Fruit fly (Drosophila melanogaster) whole organism, prepupa: ENCODE data around the gene shams.

Experiments
- CG10669 ChIP-seq: fragments of 200-800 bp; sonication (Bioruptor generic); optimal IDR thresholded peaks from 3 replicates; lab custom pipeline; 2018; ENCODE audit warnings: missing biosample characterization, mild to moderate bottlenecking, missing genetic modification characterization, moderate library complexity
- CG15336 ChIP-seq: fragments of 200-800 bp; sonication (Bioruptor generic); IDR thresholded peaks from 2 replicates; pipeline ENCODE4 v1.3.6; 2022; ENCODE audit warnings: missing biosample characterization, missing genetic modification characterization
- CG6276 ChIP-seq: fragments of 200-800 bp; sonication (Bioruptor generic); optimal IDR thresholded peaks from 2 replicates; lab custom pipeline; 2017; ENCODE audit warnings: missing biosample characterization, mild to moderate bottlenecking, missing genetic modification characterization
- CG6792 ChIP-seq: fragments of 200-800 bp; sonication (Bioruptor generic); optimal IDR thresholded peaks from 3 replicates; lab custom pipeline; 2016; ENCODE audit warnings: missing biosample characterization, missing genetic modification characterization
- CG6808 ChIP-seq: fragments of 200-800 bp; sonication (Bioruptor generic); optimal IDR thresholded peaks from 3 replicates; lab custom pipeline; 2017; ENCODE audit warnings: missing biosample characterization, missing genetic modification characterization, mild to moderate bottlenecking, moderate library complexity, missing genetic modification reagents
- CG8119 ChIP-seq: fragments of 200-800 bp; sonication (Bioruptor generic); IDR thresholded peaks from 3 replicates; pipeline ENCODE4 v1.3.6; 2022; ENCODE audit warnings: missing biosample characterization, missing genetic modification characterization
- Eip75B ChIP-seq: fragments of 200-800 bp; sonication (Bioruptor generic); optimal IDR thresholded peaks from 3 replicates; lab custom pipeline; 2016; ENCODE audit warnings: missing biosample characterization, missing genetic modification characterization
- Gug ChIP-seq: fragments of 200-800 bp; sonication (Bioruptor generic); IDR thresholded peaks from 2 replicates; pipeline ENCODE4 v1.3.6; 2022; ENCODE audit warnings: missing biosample characterization, missing genetic modification characterization
- OdsH ChIP-seq: fragments of 200-800 bp; sonication (Bioruptor generic); optimal IDR thresholded peaks from 3 replicates; lab custom pipeline; 2016; ENCODE audit warnings: missing biosample characterization, missing genetic modification characterization
- dsx ChIP-seq: fragments of 200-800 bp; optimal IDR thresholded peaks from 3 replicates; lab custom pipeline; 2019; ENCODE audit warnings: missing biosample characterization, mild to moderate bottlenecking, missing genetic modification characterization, moderate library complexity; ENCODE audit not compliant: poor library complexity, severe bottlenecking
- eg ChIP-seq: fragments of 200-800 bp; sonication (Bioruptor generic); IDR thresholded peaks from 3 replicates; pipeline ENCODE4 v1.3.6; 2022; ENCODE audit warnings: missing biosample characterization, missing genetic modification characterization
- salr ChIP-seq, 2 experiments: fragments of 200-800 bp; sonication (Bioruptor generic); optimal IDR thresholded peaks; 3 replicates each; lab custom pipeline; 2016 to 2018; ENCODE audit warnings: missing biosample characterization in 2 of 2, missing genetic modification characterization in 2 of 2, mild to moderate bottlenecking in 1 of 2
- spab ChIP-seq: fragments of 200-800 bp; sonication (Bioruptor generic); optimal IDR thresholded peaks from 2 replicates; lab custom pipeline; 2017; ENCODE audit warnings: missing biosample characterization, mild to moderate bottlenecking, missing genetic modification characterization, missing genetic modification reagents
- vri ChIP-seq: fragments of 200-800 bp; sonication (Bioruptor generic); optimal IDR thresholded peaks from 3 replicates; lab custom pipeline; 2016; ENCODE audit warnings: missing biosample characterization, mild to moderate bottlenecking, missing genetic modification characterization

DNA sequence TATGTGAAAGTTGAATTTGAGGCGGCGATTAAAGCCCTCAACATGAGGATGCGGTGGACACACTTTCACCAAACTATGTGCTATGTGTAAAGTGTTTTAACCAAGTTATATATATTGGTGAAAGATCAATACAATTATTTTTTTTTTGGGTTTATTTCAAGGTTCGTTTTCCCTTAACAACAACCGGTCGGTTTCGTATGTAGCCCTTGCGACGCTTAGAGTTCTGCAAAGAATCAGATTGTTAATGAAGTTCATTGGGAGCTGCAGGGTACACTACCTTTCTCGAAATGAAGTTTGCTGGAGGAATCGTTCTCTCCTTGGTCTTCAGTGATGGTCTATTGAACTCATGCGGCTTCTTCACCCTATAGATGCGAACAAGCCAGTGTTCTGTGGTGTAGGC lies 7.6 kb downstream of the shams start:
- TF ChIP-seq salr (GFP tag; optimal IDR thresholded peaks at IDR 0.05; lab: Kevin White, UChicago) (no peak), spab (GFP tag; lab: Kevin White, UChicago) (no peak), CG6808 (GFP tag; lab: Kevin White, UChicago) (no peak), dsx (no peak), eg (no peak), CG15336 (no peak), CG6276 (no peak), CG8119 (GFP tag; lab: Robert Waterston, UW) (no peak), Gug (GFP tag; lab: Robert Waterston, UW) (no peak), vri (no peak), Eip75B (GFP tag; lab: Kevin White, UChicago) (no peak), OdsH (no peak), CG6792 (GFP tag; lab: Kevin White, UChicago) (no peak), CG10669 (GFP tag; lab: Kevin White, UChicago) (no peak)
